Fruit fly (Drosophila melanogaster) whole organism, pupa: ENCODE results near the gene Ilp1.

Experiments used
- CG13204 ChIP-seq: fragments of 200-800 bp; sonication (Bioruptor generic); optimal IDR thresholded peaks from 2 replicates; lab custom pipeline; 2018; ENCODE audit warnings: missing biosample characterization, mild to moderate bottlenecking, missing genetic modification characterization, moderate library complexity
- CG14655 ChIP-seq: fragments of 200-800 bp; sonication (Bioruptor generic); optimal IDR thresholded peaks from 3 replicates; lab custom pipeline; 2017; ENCODE audit warnings: mild to moderate bottlenecking, missing biosample characterization, missing genetic modification reagents, missing genetic modification characterization
- CG15710 ChIP-seq: fragments of 200-800 bp; sonication (Bioruptor generic); optimal IDR thresholded peaks from 2 replicates; lab custom pipeline; 2018; ENCODE audit warnings: missing biosample characterization, mild to moderate bottlenecking, missing genetic modification characterization, moderate library complexity
- CG34367 ChIP-seq: fragments of 200-800 bp; sonication (Bioruptor generic); optimal IDR thresholded peaks from 2 replicates; lab custom pipeline; 2018; ENCODE audit warnings: missing biosample characterization, mild to moderate bottlenecking, missing genetic modification characterization
- CG4496 ChIP-seq: fragments of 200-800 bp; sonication (Bioruptor generic); IDR thresholded peaks from 3 replicates; pipeline ENCODE4 v1.3.6; 2022; ENCODE audit warnings: missing biosample characterization, missing genetic modification characterization
- Ets98B ChIP-seq: fragments of 200-800 bp; sonication (Bioruptor generic); IDR thresholded peaks from 2 replicates; pipeline ENCODE4 v1.3.6; 2022; ENCODE audit warnings: missing biosample characterization, missing genetic modification characterization

DNA sequence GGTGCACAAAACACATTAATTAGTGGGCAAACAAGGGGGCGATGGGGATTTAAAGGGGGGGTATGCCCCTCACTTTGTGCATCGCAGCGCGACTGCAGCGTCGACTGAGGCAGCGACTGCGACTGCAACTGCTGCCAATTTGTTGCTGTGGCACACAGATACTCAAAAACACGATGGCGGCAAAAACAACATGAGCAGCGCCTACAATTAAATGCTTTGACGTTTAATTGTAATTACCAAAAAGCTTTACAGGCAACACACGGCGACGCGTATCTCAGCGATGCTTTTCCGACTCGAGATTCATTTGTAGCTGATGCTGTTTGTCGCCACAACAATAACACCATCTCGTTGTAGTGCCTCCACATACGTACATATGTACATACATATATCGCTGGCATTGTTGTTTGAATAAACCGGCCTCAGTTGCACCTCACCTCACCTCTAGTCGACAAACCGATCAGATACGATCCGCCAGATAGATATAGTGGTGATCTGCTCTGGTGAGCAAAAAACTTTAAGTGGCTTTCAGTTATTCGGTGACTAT lies 23.0 kb downstream of the Ilp1 start:
- TF ChIP-seq CG4496 (GFP tag; lab: Robert Waterston, UW) (no peak), Ets98B (GFP tag; lab: Robert Waterston, UW) (peak; percentile 63; the same call in 1 of the 2 replicates), CG34367 (no peak), CG15710 (no peak), CG13204 (GFP tag; lab: Kevin White, UChicago) (no peak), CG14655 (no peak)
